Fruit fly (Drosophila melanogaster) whole organism, embryonic: Measurements from ENCODE around the gene Agxt.

ENCODE experiments used
- Aef1 ChIP-seq: fragments of 200-800 bp; sonication (Bioruptor generic); IDR thresholded peaks from 3 replicates; pipeline ENCODE4 v1.3.6; 2022; ENCODE audit warnings: missing biosample characterization, missing genetic modification characterization
- Bgb ChIP-seq: fragments of 200-800 bp; sonication (Bioruptor generic); IDR thresholded peaks from 2 replicates; pipeline ENCODE4 v1.3.6; 2022; ENCODE audit warnings: missing biosample characterization, missing genetic modification characterization; ENCODE audit not compliant: partially characterized antibody
- C15 ChIP-seq: fragments of 200-800 bp; sonication (Bioruptor generic); IDR thresholded peaks from 3 replicates; pipeline ENCODE4 v1.3.6; 2022; ENCODE audit warnings: missing biosample characterization, missing genetic modification characterization
- CG10462 ChIP-seq: fragments of 200-800 bp; sonication (Bioruptor generic); optimal IDR thresholded peaks from 2 replicates; lab custom pipeline; 2016; ENCODE audit warnings: missing biosample characterization, missing genetic modification characterization
- CG10654 ChIP-seq: fragments of 200-800 bp; sonication (Bioruptor generic); optimal IDR thresholded peaks from 2 replicates; lab custom pipeline; 2016; ENCODE audit warnings: missing biosample characterization, missing genetic modification characterization
- CG11398 ChIP-seq: fragments of 200-800 bp; sonication (Bioruptor generic); optimal IDR thresholded peaks from 2 replicates; lab custom pipeline; 2016; ENCODE audit warnings: missing biosample characterization, missing genetic modification characterization
- CG12236 ChIP-seq: fragments of 200-800 bp; sonication (Bioruptor generic); optimal IDR thresholded peaks from 2 replicates; lab custom pipeline; 2016; ENCODE audit warnings: missing biosample characterization, missing genetic modification characterization
- CG1233 ChIP-seq: fragments of 200-800 bp; sonication (Bioruptor generic); optimal IDR thresholded peaks from 4 replicates; lab custom pipeline; 2018; ENCODE audit warnings: missing biosample characterization, mild to moderate bottlenecking, missing genetic modification characterization
- CG12744 ChIP-seq: fragments of 200-800 bp; sonication (Bioruptor generic); optimal IDR thresholded peaks from 2 replicates; lab custom pipeline; 2016; ENCODE audit warnings: missing biosample characterization, missing genetic modification characterization
- CG13775 ChIP-seq: fragments of 200-800 bp; sonication (Bioruptor generic); optimal IDR thresholded peaks from 3 replicates; lab custom pipeline; 2017; ENCODE audit warnings: missing biosample characterization, mild to moderate bottlenecking, missing genetic modification characterization
- CG14860 ChIP-seq: fragments of 200-800 bp; sonication (Bioruptor generic); IDR thresholded peaks from 3 replicates; pipeline ENCODE4 v1.3.6; 2022; ENCODE audit warnings: missing biosample characterization, missing genetic modification characterization; ENCODE audit not compliant: partially characterized antibody
- CG17359 ChIP-seq: fragments of 200-800 bp; sonication (Bioruptor generic); optimal IDR thresholded peaks from 3 replicates; lab custom pipeline; 2018; ENCODE audit warnings: missing biosample characterization, mild to moderate bottlenecking, missing genetic modification characterization, moderate library complexity
- CG18476 ChIP-seq: fragments of 200-800 bp; sonication (Bioruptor generic); optimal IDR thresholded peaks from 2 replicates; lab custom pipeline; 2016; ENCODE audit warnings: missing biosample characterization, mild to moderate bottlenecking, missing genetic modification characterization
- CG2875 ChIP-seq: fragments of 200-800 bp; sonication (Bioruptor generic); optimal IDR thresholded peaks from 2 replicates; lab custom pipeline; 2017; ENCODE audit warnings: missing biosample characterization, mild to moderate bottlenecking, missing genetic modification characterization, missing genetic modification reagents
- CG3065 ChIP-seq: fragments of 200-800 bp; sonication (Bioruptor generic); optimal IDR thresholded peaks from 2 replicates; lab custom pipeline; 2016; ENCODE audit warnings: missing biosample characterization, missing genetic modification characterization
- CG4282 ChIP-seq: fragments of 200-800 bp; sonication (Bioruptor generic); optimal IDR thresholded peaks from 2 replicates; lab custom pipeline; 2016; ENCODE audit warnings: missing biosample characterization, missing genetic modification characterization
- CG7372 ChIP-seq: fragments of 200-800 bp; sonication (Bioruptor generic); IDR thresholded peaks from 2 replicates; pipeline ENCODE4 v1.3.6; 2022; ENCODE audit warnings: missing biosample characterization, missing genetic modification characterization
- CG7928 ChIP-seq: fragments of 200-800 bp; sonication (Bioruptor generic); optimal IDR thresholded peaks from 2 replicates; lab custom pipeline; 2017; ENCODE audit warnings: missing biosample characterization, mild to moderate bottlenecking, missing genetic modification characterization
- CG8478 ChIP-seq: fragments of >200 bp; optimal IDR thresholded peaks from 2 replicates; lab custom pipeline; 2018
- CG8765 ChIP-seq: fragments of 200-800 bp; sonication (Bioruptor generic); IDR thresholded peaks from 2 replicates; pipeline ENCODE4 v1.3.6; 2022; ENCODE audit warnings: missing biosample characterization, missing genetic modification characterization
- Camta ChIP-seq: fragments of 200-800 bp; sonication (Bioruptor generic); optimal IDR thresholded peaks from 2 replicates; lab custom pipeline; 2016; ENCODE audit warnings: missing biosample characterization, missing genetic modification characterization
- CkIIα-i1 ChIP-seq: fragments of 200-800 bp; sonication (Bioruptor generic); IDR thresholded peaks from 2 replicates; pipeline ENCODE4 v1.3.6; 2022; ENCODE audit warnings: missing biosample characterization, missing genetic modification characterization
- Ets65A ChIP-seq: fragments of 200-800 bp; sonication (Bioruptor generic); peaks from one replicate; lab custom pipeline; 2016; ENCODE audit warnings: missing biosample characterization, missing genetic modification characterization
- HLH54F ChIP-seq: fragments of 200-800 bp; sonication (Bioruptor generic); optimal IDR thresholded peaks from 3 replicates; lab custom pipeline; 2016; ENCODE audit warnings: missing biosample characterization, missing genetic modification characterization
- HmgZ ChIP-seq: fragments of 200-800 bp; sonication (Bioruptor generic); optimal IDR thresholded peaks from 2 replicates; lab custom pipeline; 2018; ENCODE audit warnings: missing biosample characterization, mild to moderate bottlenecking, missing genetic modification characterization
- Jarid2 ChIP-seq: fragments of 200-800 bp; sonication (Bioruptor generic); optimal IDR thresholded peaks from 3 replicates; lab custom pipeline; 2017; ENCODE audit warnings: mild to moderate bottlenecking, missing biosample characterization, missing genetic modification reagents, missing genetic modification characterization
- Meics ChIP-seq: fragments of 200-800 bp; sonication (Bioruptor generic); optimal IDR thresholded peaks from 2 replicates; lab custom pipeline; 2017; ENCODE audit warnings: missing biosample characterization, mild to moderate bottlenecking, missing genetic modification characterization
- Oli ChIP-seq: fragments of 200-800 bp; sonication (Bioruptor generic); optimal IDR thresholded peaks from 2 replicates; lab custom pipeline; 2018; ENCODE audit warnings: missing biosample characterization, mild to moderate bottlenecking, missing genetic modification characterization, moderate library complexity
- Rfx ChIP-seq: fragments of 200-800 bp; sonication (Bioruptor generic); IDR thresholded peaks from 2 replicates; pipeline ENCODE4 v1.3.6; 2022; ENCODE audit warnings: missing biosample characterization, missing genetic modification characterization
- Trl ChIP-seq, 3 experiments: fragments of >200 bp in 2 of 3; fragments of 200-800 bp in 1 of 3; sonication (Bioruptor generic) in 1 of 3; optimal IDR thresholded peaks; 2 replicates in 1 of 3; 3 replicates in 2 of 3; lab custom pipeline; 2016 to 2017; ENCODE audit warnings: missing biosample characterization in 1 of 3, missing genetic modification characterization in 1 of 3
- Vsx1 ChIP-seq: fragments of 200-800 bp; sonication (Bioruptor generic); optimal IDR thresholded peaks from 2 replicates; lab custom pipeline; 2017; ENCODE audit warnings: missing biosample characterization, mild to moderate bottlenecking, missing genetic modification characterization, missing genetic modification reagents
- bbx ChIP-seq: fragments of 200-800 bp; sonication (Bioruptor generic); IDR thresholded peaks from 2 replicates; pipeline ENCODE4 v1.3.6; 2022; ENCODE audit warnings: missing biosample characterization, missing genetic modification characterization; ENCODE audit not compliant: partially characterized antibody
- corto ChIP-seq: fragments of 200-800 bp; sonication (Bioruptor generic); optimal IDR thresholded peaks from 2 replicates; lab custom pipeline; 2016; ENCODE audit warnings: missing biosample characterization, mild to moderate bottlenecking, missing genetic modification characterization, moderate library complexity
- croc ChIP-seq: fragments of 200-800 bp; sonication (Bioruptor generic); conservative IDR thresholded peaks from 3 replicates; pipeline ENCODE4 v1.3.6; 2022; ENCODE audit warnings: missing biosample characterization, missing genetic modification characterization
- crp ChIP-seq, 2 experiments: fragments of 200-800 bp; sonication (Bioruptor generic); optimal IDR thresholded peaks; 2 replicates in 1 of 2; 3 replicates in 1 of 2; lab custom pipeline; 2017; ENCODE audit warnings: missing biosample characterization in 2 of 2, missing genetic modification characterization in 2 of 2, mild to moderate bottlenecking in 1 of 2, moderate library complexity in 1 of 2
- hth ChIP-seq: fragments of >200 bp; optimal IDR thresholded peaks from 2 replicates; lab custom pipeline; 2017; ENCODE audit warnings: inconsistent platforms
- kah ChIP-seq: fragments of 200-800 bp; sonication (Bioruptor generic); optimal IDR thresholded peaks from 2 replicates; lab custom pipeline; 2018; ENCODE audit warnings: missing biosample characterization, mild to moderate bottlenecking, missing genetic modification characterization
- kay ChIP-seq: fragments of 200-800 bp; sonication (Bioruptor generic); optimal IDR thresholded peaks from 2 replicates; lab custom pipeline; 2016; ENCODE audit warnings: missing biosample characterization, missing genetic modification characterization
- lab ChIP-seq: fragments of 200-800 bp; sonication (Bioruptor generic); optimal IDR thresholded peaks from 3 replicates; lab custom pipeline; 2017; ENCODE audit warnings: missing biosample characterization, missing genetic modification characterization, mild to moderate bottlenecking, moderate library complexity, missing genetic modification reagents
- nerfin-2 ChIP-seq: fragments of 200-800 bp; sonication (Bioruptor generic); IDR thresholded peaks from 2 replicates; pipeline ENCODE4 v1.3.6; 2022; ENCODE audit warnings: missing biosample characterization, missing genetic modification characterization; ENCODE audit not compliant: partially characterized antibody
- prd ChIP-seq, 3 experiments: fragments of >200 bp in 2 of 3; fragments of 200-800 bp in 1 of 3; sonication (Bioruptor generic) in 1 of 3; optimal IDR thresholded peaks in 2 of 3; IDR thresholded peaks in 1 of 3; 2 replicates in 2 of 3; 3 replicates in 1 of 3; pipeline versions ENCODE4 v1.3.6 to Lab custom; 2017 to 2022; ENCODE audit warnings: missing biosample characterization in 1 of 3, missing genetic modification characterization in 1 of 3
- psq ChIP-seq: fragments of 200-800 bp; sonication (Bioruptor generic); optimal IDR thresholded peaks from 2 replicates; lab custom pipeline; 2017; ENCODE audit warnings: missing biosample characterization, missing genetic modification characterization
- rib ChIP-seq: fragments of 200-800 bp; sonication (Bioruptor generic); IDR thresholded peaks from 2 replicates; pipeline ENCODE4 v1.3.6; 2022; ENCODE audit warnings: missing biosample characterization, missing genetic modification characterization
- scrt ChIP-seq: fragments of 200-800 bp; sonication (Bioruptor generic); optimal IDR thresholded peaks from 2 replicates; lab custom pipeline; 2018; ENCODE audit warnings: missing biosample characterization, mild to moderate bottlenecking, missing genetic modification characterization, moderate library complexity
- sima ChIP-seq: fragments of 200-800 bp; sonication (Bioruptor generic); optimal IDR thresholded peaks from 2 replicates; lab custom pipeline; 2016; ENCODE audit warnings: missing biosample characterization, missing genetic modification characterization
- stwl ChIP-seq: fragments of 200-800 bp; sonication (Bioruptor generic); optimal IDR thresholded peaks from 3 replicates; lab custom pipeline; 2018; ENCODE audit warnings: missing biosample characterization, mild to moderate bottlenecking, missing genetic modification characterization, moderate library complexity
- tna ChIP-seq: fragments of 200-800 bp; sonication (Bioruptor generic); IDR thresholded peaks from 2 replicates; pipeline ENCODE4 v1.3.6; 2022; ENCODE audit warnings: missing biosample characterization, missing genetic modification characterization; ENCODE audit not compliant: partially characterized antibody
- vnd ChIP-seq: fragments of 200-800 bp; sonication (Bioruptor generic); IDR thresholded peaks from 3 replicates; pipeline ENCODE4 v1.3.6; 2022; ENCODE audit warnings: missing biosample characterization, missing genetic modification characterization; ENCODE audit not compliant: partially characterized antibody
- zen ChIP-seq: fragments of 200-800 bp; sonication (Bioruptor generic); optimal IDR thresholded peaks from 3 replicates; lab custom pipeline; 2018; ENCODE audit warnings: missing biosample characterization, mild to moderate bottlenecking, missing genetic modification characterization, moderate library complexity

Agxt gene

dm6 chrX:6533101-6533636 is 4.4 kb downstream of the Agxt start, which contains the start of gene RpL7A (continued):
- TF ChIP-seq CG2875 (GFP tag; lab: Kevin White, UChicago) (peak; percentile 74), Jarid2 (GFP tag; lab: Kevin White, UChicago) (peak; percentile 61), CkIIα-i1 (no peak), CG8478 (lab: Kevin White, UChicago) (peak; percentile 64), CG18476 (GFP tag; lab: Kevin White, UChicago) (peak; percentile 27), CG12744 (GFP tag; lab: Kevin White, UChicago) (peak; percentile 10), CG12236 (peak; percentile 59), stwl (tag; lab: Kevin White, UChicago) (no peak), vnd (GFP tag; lab: Robert Waterston, UW) (no peak), CG1233 (GFP tag; lab: Kevin White, UChicago) (peak; percentile 72), CG17359 (peak; percentile 58), scrt (GFP tag; lab: Kevin White, UChicago) (peak; percentile 66), kah (GFP tag; lab: Kevin White, UChicago) (peak; percentile 42), crp (GFP tag; optimal IDR thresholded peaks at IDR 0.05; lab: Kevin White, UChicago) (peak in 1 of 2 experiments; percentile 25), psq (no peak), nerfin-2 (GFP tag; lab: Robert Waterston, UW) (no peak), HLH54F (peak; percentile 35), sima (no peak), Trl (optimal IDR thresholded peaks at IDR 0.05; lab: Kevin White, UChicago) (no peak), Trl (GFP tag; optimal IDR thresholded peaks at IDR 0.05; lab: Kevin White, UChicago) (peak; percentile 69), rib (GFP tag; lab: Robert Waterston, UW) (no peak), Vsx1 (GFP tag; lab: Kevin White, UChicago) (peak; percentile 60), CG11398 (GFP tag; lab: Kevin White, UChicago) (peak; percentile 50), lab (GFP tag; lab: Kevin White, UChicago) (peak; percentile 82), hth (no peak), Ets65A (GFP tag; lab: Kevin White, UChicago) (peak; percentile 96), CG3065 (no peak), Bgb (GFP tag; lab: Robert Waterston, UW) (no peak), C15 (GFP tag; lab: Robert Waterston, UW) (no peak), HmgZ (tag; lab: Kevin White, UChicago) (peak; percentile 3), croc (no peak; the same call in 2 of the 3 replicates), corto (GFP tag; lab: Kevin White, UChicago) (no peak), zen (no peak), CG7928 (no peak), prd (optimal IDR thresholded peaks at IDR 0.05; lab: Kevin White, UChicago) (no peak), prd (GFP tag; IDR thresholded peaks at IDR 0.05; lab: Robert Waterston, UW) (peak; percentile 29; the same call in 1 of the 3 replicates), Rfx (GFP tag; lab: Robert Waterston, UW) (peak; percentile 80), CG14860 (GFP tag; lab: Robert Waterston, UW) (no peak), CG4282 (GFP tag; lab: Kevin White, UChicago) (peak; percentile 32), bbx (GFP tag; lab: Robert Waterston, UW) (0 out of 2 replicates have a peak, but pooled peaks have one; percentile 19), CG7372 (GFP tag; lab: Robert Waterston, UW) (0 out of 2 replicates have a peak, but pooled peaks have one; percentile 45), CG13775 (GFP tag; lab: Kevin White, UChicago) (peak; percentile 72), tna (no peak), CG10462 (GFP tag; lab: Kevin White, UChicago) (no peak), Aef1 (GFP tag; lab: Robert Waterston, UW) (no peak; the same call in 2 of the 3 replicates), kay (GFP tag; lab: Kevin White, UChicago) (no peak), CG10654 (peak; percentile 39), Oli (tag; lab: Kevin White, UChicago) (peak; percentile 9), Camta (peak; percentile 41), CG8765 (GFP tag; lab: Robert Waterston, UW) (no peak), Meics (GFP tag; lab: Kevin White, UChicago) (peak; percentile 82)
